Worm (Caenorhabditis elegans) whole organism, L4/young adult: ENCODE data around the gene lin-5.

ENCODE experiments used
- dao-5 ChIP-seq: sonication (generic microtip); optimal IDR thresholded peaks from 2 replicates; lab custom pipeline; 2016; ENCODE audit warnings: missing genotype, missing genetic modification characterization, moderate library complexity, missing compliant biosample characterization
- him-1 ChIP-seq: sonication (generic microtip); optimal IDR thresholded peaks from 2 replicates; lab custom pipeline; 2016; ENCODE audit warnings: missing genotype, missing genetic modification reagents, missing genetic modification characterization, missing compliant biosample characterization

- TF ChIP-seq dao-5 (tag; lab: Kevin White, UChicago) (no peak), him-1 (no peak)
These were observed 37.9 kb upstream of the lin-5 start, which contains the start of gene irld-47 for ce11 chrII:7822454-7822853.
